Worm (Caenorhabditis elegans): ENCODE measurements around the gene M02D8.2.

The M02D8.2 gene

DNA sequence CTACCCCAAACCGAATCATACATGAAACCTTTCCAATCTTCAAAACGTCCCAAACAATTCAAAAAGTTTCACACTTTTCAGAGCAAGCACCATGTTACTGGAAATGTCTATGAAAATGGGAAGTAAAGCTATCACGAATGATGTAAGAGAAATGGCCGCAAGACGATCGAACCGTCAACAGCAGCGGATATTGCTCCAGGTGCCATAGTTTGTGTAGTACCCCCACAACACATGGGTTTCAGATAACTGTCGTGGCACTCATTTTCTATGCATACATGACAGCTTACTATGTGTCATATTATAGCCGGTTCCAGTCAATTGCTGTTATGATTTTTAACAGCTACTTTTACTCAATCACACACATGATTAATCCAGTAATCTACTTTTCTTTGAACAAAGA, 44.8 kb downstream of the M02D8.2 start, which contains the start of gene ZK721.3:
ZK721.3 (plus strand) TSS at position 301 of the 400 bp plus-strand sequence.
- TF ChIP-seq aha-1 (tag) (peak; percentile 50), nhr-77 (tag; optimal IDR thresholded peaks at IDR 0.05) (no peak), unc-62 (GFP tag; optimal IDR thresholded peaks at IDR 0.05 in 1 of 2) (peak in 1 of 2 experiments; percentile 45), unc-62 (tag; optimal IDR thresholded peaks at IDR 0.05) (no peak)

DNA sequence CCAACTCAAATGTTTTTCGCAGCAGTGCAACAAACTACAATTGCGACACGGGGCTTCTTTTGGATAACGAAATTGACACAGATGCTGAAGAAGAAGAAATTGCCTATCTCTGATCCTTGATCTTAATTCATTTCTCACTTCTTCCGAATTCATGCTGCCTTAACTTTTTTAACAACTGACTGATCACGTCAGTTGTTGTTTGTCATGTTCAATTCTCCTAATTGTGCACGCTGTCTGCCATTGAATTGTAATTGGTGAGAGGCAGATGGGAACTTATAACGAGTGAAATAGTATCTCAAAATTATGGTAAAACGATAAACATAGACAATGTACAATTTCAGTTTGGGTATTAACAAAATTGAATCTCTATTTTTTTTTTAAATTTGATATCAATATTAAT, 47.2 kb downstream of the M02D8.2 start:
- no peak for TF ChIP-seq dpl-1 (GFP tag; optimal IDR thresholded peaks at IDR 0.05)
- TF ChIP-seq F44E2.7 (GFP tag; IDR thresholded peaks at IDR 0.05) = no peak
- TF ChIP-seq daf-16 (GFP tag; optimal IDR thresholded peaks at IDR 0.05) = peak in 1 of 2 experiments; percentile 44
- no peak for TF ChIP-seq daf-16 (tag; optimal IDR thresholded peaks at IDR 0.05)
- peak; percentile 36 for TF ChIP-seq nhr-11 (tag; optimal IDR thresholded peaks at IDR 0.05)
- no peak for TF ChIP-seq sdz-12 (GFP tag; optimal IDR thresholded peaks at IDR 0.05)
- TF ChIP-seq duxl-1 (tag; optimal IDR thresholded peaks at IDR 0.05; ENCODE audit: poor library complexity) = no peak

DNA sequence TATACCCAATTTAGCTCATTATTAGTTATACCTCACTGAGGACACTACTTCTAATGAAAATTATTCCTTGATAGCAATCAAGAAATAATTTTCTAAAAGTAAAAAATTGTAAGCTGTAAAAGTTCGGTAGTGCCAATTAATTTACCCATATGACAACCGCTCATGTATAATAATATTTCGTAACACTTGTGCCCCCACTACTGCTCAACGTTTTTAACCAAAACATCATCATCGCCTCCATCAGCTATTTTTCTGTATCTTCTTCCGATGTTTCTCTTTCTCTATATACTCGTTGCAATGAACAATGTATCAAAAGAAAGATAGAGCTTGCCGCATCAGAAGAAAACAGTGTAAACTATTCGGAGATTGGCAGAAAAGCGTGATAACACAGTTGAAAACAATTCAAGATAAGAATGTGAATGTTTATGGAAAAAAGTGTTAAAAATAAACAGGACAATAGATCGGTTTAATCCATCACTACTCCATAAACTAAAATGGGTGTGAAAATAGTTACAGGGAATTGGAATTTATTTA, 48.3 kb downstream of the M02D8.2 start:
- TF ChIP-seq hlh-30 (tag; optimal IDR thresholded peaks at IDR 0.05; ENCODE audit: insufficient read depth) (peak; percentile 13), dve-1 (tag; optimal IDR thresholded peaks at IDR 0.05; ENCODE audit: insufficient read depth) (peak; percentile 11), mxl-2 (GFP tag; conservative IDR thresholded peaks at IDR 0.05) (no peak), ceh-32 (tag; optimal IDR thresholded peaks at IDR 0.05; ENCODE audit: poor library complexity) (no peak), spr-3 (GFP tag; optimal IDR thresholded peaks at IDR 0.05) (no peak), pqm-1 (tag; optimal IDR thresholded peaks at IDR 0.05) (no peak), arid-1 (GFP tag; conservative IDR thresholded peaks at IDR 0.05) (no peak), hlh-11 (tag; optimal IDR thresholded peaks at IDR 0.05) (peak; percentile 50), T20F7.1 (GFP tag; optimal IDR thresholded peaks at IDR 0.05) (no peak), Y75B8A.6 (GFP tag; IDR thresholded peaks at IDR 0.05) (no peak), daf-16 (GFP tag; optimal IDR thresholded peaks at IDR 0.05) (peak in 1 of 2 experiments; percentile 92), daf-16 (tag; optimal IDR thresholded peaks at IDR 0.05) (peak; percentile 99), ZK546.5 (tag; optimal IDR thresholded peaks at IDR 0.05) (no peak), egl-43 (GFP tag; IDR thresholded peaks at IDR 0.05) (no peak), vab-7 (GFP tag; IDR thresholded peaks at IDR 0.05) (no peak), F10B5.3 (tag; optimal IDR thresholded peaks at IDR 0.05) (no peak), aly-2 (tag; optimal IDR thresholded peaks at IDR 0.05) (no peak), ZK337.2 (GFP tag; IDR thresholded peaks at IDR 0.05) (no peak), fos-1 (tag; optimal IDR thresholded peaks at IDR 0.05) (no peak)

DNA sequence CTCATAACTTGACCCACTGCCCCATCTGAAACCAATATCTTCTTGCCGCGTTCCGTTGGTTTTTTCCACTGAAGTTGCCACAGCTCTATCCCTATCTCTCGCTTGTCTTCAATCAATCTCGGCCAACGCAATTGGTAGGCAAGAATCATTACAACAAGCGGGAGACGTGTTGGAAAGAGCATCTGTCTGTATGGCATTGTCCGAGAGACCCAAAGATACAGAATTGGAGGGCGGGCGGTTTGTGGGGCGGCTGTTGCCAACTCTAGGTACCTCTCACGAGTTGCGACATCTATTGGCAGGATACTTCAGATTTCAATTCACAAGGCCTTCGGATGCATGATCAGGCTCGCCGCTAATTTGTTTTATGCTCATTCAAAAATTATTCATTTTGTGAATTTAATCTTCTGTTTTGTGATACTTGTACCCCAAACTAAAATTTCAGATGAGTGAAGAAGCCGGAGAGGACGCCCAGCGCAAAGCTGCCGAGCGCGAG, 49.6 kb downstream of the M02D8.2 start, which contains the start of gene unc-27:
unc-27 (plus strand) TSS at position 443 of the 493 bp plus-strand sequence.
- TF ChIP-seq snpc-4 (tag; optimal IDR thresholded peaks at IDR 0.05) (no peak), ZK546.5 (tag; optimal IDR thresholded peaks at IDR 0.05) (no peak), F10B5.3 (tag; optimal IDR thresholded peaks at IDR 0.05) (no peak), mdl-1 (tag; optimal IDR thresholded peaks at IDR 0.05) (no peak), tag-97 (GFP tag; IDR thresholded peaks at IDR 0.05) (no peak), D1046.2 (GFP tag; IDR thresholded peaks at IDR 0.05) (no peak), dmd-6 (GFP tag; IDR thresholded peaks at IDR 0.05) (no peak), dpl-1 (GFP tag; optimal IDR thresholded peaks at IDR 0.05) (no peak), R02D3.7 (tag; optimal IDR thresholded peaks at IDR 0.05) (no peak), daf-16 (GFP tag; optimal IDR thresholded peaks at IDR 0.05) (peak in 1 of 2 experiments; percentile 49), daf-16 (tag; optimal IDR thresholded peaks at IDR 0.05) (no peak), attf-4 (tag; optimal IDR thresholded peaks at IDR 0.05) (no peak), dmd-8 (GFP tag; IDR thresholded peaks at IDR 0.05) (no peak), mxl-3 (GFP tag; optimal IDR thresholded peaks at IDR 0.05) (peak; percentile 4), hlh-11 (tag; optimal IDR thresholded peaks at IDR 0.05) (peak; percentile 39)
